Worm (Caenorhabditis elegans): ENCODE data around the gene lgc-38.
A peak's percentile ranks its signal among the peaks of the same experiment; 100 is the strongest.

DNA sequence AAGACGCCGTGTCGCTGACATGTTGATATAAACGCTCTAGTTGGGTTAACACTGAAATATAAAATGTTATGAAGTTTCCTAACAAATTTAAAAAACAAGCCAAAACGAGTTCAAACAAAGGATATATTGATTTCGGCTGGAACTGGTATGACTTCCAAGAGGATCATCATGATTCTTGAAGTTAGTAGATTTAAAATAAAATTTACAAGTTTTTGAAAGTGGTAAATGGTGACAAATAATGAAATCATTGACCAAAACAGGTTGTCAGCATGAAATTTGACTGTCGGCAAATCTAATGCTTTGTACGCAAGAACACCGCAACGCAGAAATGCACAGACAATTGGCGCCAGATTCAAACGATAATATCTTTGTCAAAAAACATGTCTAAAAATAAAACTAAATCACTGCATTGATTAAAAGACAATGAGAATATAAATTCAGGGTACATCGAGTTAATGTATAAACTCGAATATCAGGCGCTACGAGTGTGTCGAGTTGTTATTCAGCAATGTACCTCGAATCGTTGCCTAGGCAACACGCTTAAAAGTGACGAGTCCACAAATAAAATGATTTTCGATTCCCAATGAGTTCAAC, 59.7 kb downstream of the lgc-38 start, which contains the start of the genes ubc-18 and R01H2.8:
- TF ChIP-seq mep-1 (tag; optimal IDR thresholded peaks at IDR 0.05) (peak; percentile 5), lsy-2 (tag; optimal IDR thresholded peaks at IDR 0.05) (peak in 1 of 2 experiments; percentile 63), dmd-6 (GFP tag; IDR thresholded peaks at IDR 0.05) (no peak), daf-12 (tag; optimal IDR thresholded peaks at IDR 0.05) (no peak), R02D3.7 (tag; optimal IDR thresholded peaks at IDR 0.05) (no peak), nhr-76 (tag; optimal IDR thresholded peaks at IDR 0.05) (no peak), nhr-6 (tag; optimal IDR thresholded peaks at IDR 0.05) (no peak), snpc-4 (tag; optimal IDR thresholded peaks at IDR 0.05) (no peak), Y105C5A.15 (GFP tag; IDR thresholded peaks at IDR 0.05) (no peak), nhr-41 (GFP tag; IDR thresholded peaks at IDR 0.05) (no peak), lin-29 (GFP tag; IDR thresholded peaks at IDR 0.05) (no peak), attf-4 (tag; optimal IDR thresholded peaks at IDR 0.05) (no peak), hif-1 (tag; optimal IDR thresholded peaks at IDR 0.05) (no peak)

Measured in whole organism, L4 larva.